Worm (Caenorhabditis elegans): ENCODE data around the gene Y44F5A.1.
A peak's percentile ranks its signal among the peaks of the same experiment; 100 is the strongest.

The Y44F5A.1 gene

ce11 chrIII:4240126-4240525, 7.3 kb downstream of the Y44F5A.1 start:
- TF ChIP-seq B0310.2 (tag; optimal IDR thresholded peaks at IDR 0.05) (no peak), hnd-1 (tag; optimal IDR thresholded peaks at IDR 0.05) (no peak), ceh-36 (tag; optimal IDR thresholded peaks at IDR 0.05) (no peak), sea-1 (GFP tag; conservative IDR thresholded peaks at IDR 0.05) (no peak), tra-4 (tag; optimal IDR thresholded peaks at IDR 0.05) (no peak), F13C5.2 (tag; optimal IDR thresholded peaks at IDR 0.05) (no peak), ets-7 (tag; optimal IDR thresholded peaks at IDR 0.05) (no peak), hmg-4 (GFP tag; optimal IDR thresholded peaks at IDR 0.05) (no peak), scrt-1 (GFP tag; IDR thresholded peaks at IDR 0.05) (no peak), ama-1 (optimal IDR thresholded peaks at IDR 0.05) (no peak), aly-1 (tag; optimal IDR thresholded peaks at IDR 0.05) (no peak), hmbx-1 (tag; optimal IDR thresholded peaks at IDR 0.05) (no peak)

- TF ChIP-seq flt-1 (GFP tag; IDR thresholded peaks at IDR 0.05) = no peak
- TF ChIP-seq hmg-4 (GFP tag; optimal IDR thresholded peaks at IDR 0.05) = peak; percentile 15
Observed at ce11 chrIII:4237660-4238059, 9.8 kb downstream of the Y44F5A.1 start.

ce11 chrIII:4236178-4236577, 11.3 kb downstream of the Y44F5A.1 start:
- TF ChIP-seq ceh-36 (tag; optimal IDR thresholded peaks at IDR 0.05) = no peak

DNA sequence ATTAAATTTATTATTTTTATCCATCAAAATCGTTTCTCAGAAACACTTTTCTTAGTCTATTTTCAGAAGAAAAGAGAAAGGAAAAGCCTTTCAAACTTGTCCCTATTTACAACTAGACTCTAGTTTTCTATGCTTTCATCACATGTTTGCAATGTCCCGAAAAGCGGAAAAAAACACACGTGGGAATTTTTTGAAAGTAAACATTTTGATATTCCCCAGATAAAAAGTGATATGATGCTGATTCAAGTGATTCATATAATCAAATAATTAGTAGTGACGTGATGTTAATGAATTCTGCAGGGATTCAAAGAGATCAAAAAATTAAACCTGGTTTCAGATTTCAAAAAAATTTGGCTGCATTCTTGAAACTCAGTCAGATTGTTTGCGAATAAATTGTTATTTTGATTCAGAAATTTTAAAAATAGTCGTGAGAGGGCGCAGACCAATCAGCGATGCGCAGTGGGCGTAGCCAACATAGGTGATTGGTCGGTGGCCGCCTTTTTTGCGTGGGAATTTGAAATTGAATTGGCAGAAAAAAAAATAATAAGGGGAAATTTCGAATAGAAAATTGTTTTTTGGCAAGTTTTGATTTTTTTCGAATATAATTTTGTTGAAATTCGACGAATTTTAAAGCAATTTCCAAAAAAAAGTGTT, 12.7 kb downstream of the Y44F5A.1 start:
- TF ChIP-seq B0310.2 (tag; optimal IDR thresholded peaks at IDR 0.05) (no peak), scrt-1 (GFP tag; IDR thresholded peaks at IDR 0.05) (no peak), tbx-11 (GFP tag; IDR thresholded peaks at IDR 0.05) (no peak), ceh-36 (tag; optimal IDR thresholded peaks at IDR 0.05) (no peak), hnd-1 (tag; optimal IDR thresholded peaks at IDR 0.05) (no peak), ceh-13 (GFP tag; optimal IDR thresholded peaks at IDR 0.05) (no peak), tra-4 (tag; optimal IDR thresholded peaks at IDR 0.05) (no peak), aly-1 (tag; optimal IDR thresholded peaks at IDR 0.05) (no peak), hmbx-1 (tag; optimal IDR thresholded peaks at IDR 0.05) (no peak), sea-1 (GFP tag; conservative IDR thresholded peaks at IDR 0.05) (no peak), pes-1 (GFP tag; IDR thresholded peaks at IDR 0.05) (no peak), ama-1 (optimal IDR thresholded peaks at IDR 0.05) (no peak), tbx-37 (GFP tag; conservative IDR thresholded peaks at IDR 0.05) (no peak), F13C5.2 (tag; optimal IDR thresholded peaks at IDR 0.05) (no peak)

DNA sequence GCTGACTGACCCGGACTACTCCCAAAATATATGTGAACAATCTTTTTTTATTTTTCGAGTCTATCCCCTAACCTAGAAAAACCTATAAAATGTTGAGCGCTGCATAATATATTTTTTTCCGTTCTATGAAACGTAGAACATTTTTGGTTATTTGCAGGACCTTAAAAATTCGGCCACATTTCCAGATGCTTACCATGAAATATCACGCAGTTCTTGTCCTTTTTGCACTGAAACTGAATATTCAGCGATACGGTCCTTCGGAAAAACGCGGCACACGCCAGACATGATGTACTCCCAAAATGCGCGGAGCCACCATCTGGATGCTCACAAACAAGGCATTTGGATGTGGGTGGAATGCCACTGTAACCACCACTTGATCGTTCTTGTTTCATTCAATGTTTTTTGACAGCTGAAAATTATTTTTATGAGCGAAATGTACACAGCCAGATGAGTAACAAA, 14.6 kb downstream of the Y44F5A.1 start, which contains the start of gene nhr-20:
Gene nhr-20 (minus strand): TSS at position 409 of the 459 bp plus-strand sequence.
- no peak for TF ChIP-seq F13C5.2 (tag; optimal IDR thresholded peaks at IDR 0.05)
- TF ChIP-seq ceh-13 (GFP tag; optimal IDR thresholded peaks at IDR 0.05) = no peak
- no peak for TF ChIP-seq hmg-4 (GFP tag; optimal IDR thresholded peaks at IDR 0.05)
- no peak for TF ChIP-seq scrt-1 (GFP tag; IDR thresholded peaks at IDR 0.05)
- TF ChIP-seq pes-1 (GFP tag; IDR thresholded peaks at IDR 0.05) = no peak
- no peak for TF ChIP-seq hnd-1 (tag; optimal IDR thresholded peaks at IDR 0.05)
- no peak for TF ChIP-seq ets-7 (tag; optimal IDR thresholded peaks at IDR 0.05)
- no peak for TF ChIP-seq sea-1 (GFP tag; conservative IDR thresholded peaks at IDR 0.05)
- TF ChIP-seq flt-1 (GFP tag; IDR thresholded peaks at IDR 0.05) = no peak
- TF ChIP-seq tbx-11 (GFP tag; IDR thresholded peaks at IDR 0.05) = no peak
- no peak for TF ChIP-seq hmbx-1 (tag; optimal IDR thresholded peaks at IDR 0.05)
- no peak for TF ChIP-seq ama-1 (optimal IDR thresholded peaks at IDR 0.05)
- no peak for TF ChIP-seq ceh-36 (tag; optimal IDR thresholded peaks at IDR 0.05)

DNA sequence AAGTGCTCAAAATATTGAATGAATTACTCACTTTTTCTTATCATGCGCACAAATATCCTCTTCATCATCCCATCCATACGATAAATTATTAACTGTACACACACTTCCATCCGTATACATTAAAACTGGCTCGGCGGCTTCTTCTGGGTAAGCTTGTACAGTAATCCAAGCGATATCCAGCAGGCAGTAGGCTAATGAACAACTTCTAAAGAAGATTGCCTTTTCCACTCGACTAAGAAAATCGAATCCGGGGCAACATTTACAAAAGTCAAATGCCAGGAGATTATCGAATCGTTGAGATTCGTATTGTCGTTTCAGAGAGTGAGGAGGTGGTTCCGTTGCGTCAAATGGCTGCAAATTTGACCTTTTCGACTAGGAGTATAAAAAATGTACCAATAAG, 16.1 kb downstream of the Y44F5A.1 start:
- no peak for TF ChIP-seq ceh-36 (tag; optimal IDR thresholded peaks at IDR 0.05)
- no peak for TF ChIP-seq ama-1 (optimal IDR thresholded peaks at IDR 0.05)
- TF ChIP-seq scrt-1 (GFP tag; IDR thresholded peaks at IDR 0.05) = no peak
- TF ChIP-seq B0310.2 (tag; optimal IDR thresholded peaks at IDR 0.05) = no peak

DNA sequence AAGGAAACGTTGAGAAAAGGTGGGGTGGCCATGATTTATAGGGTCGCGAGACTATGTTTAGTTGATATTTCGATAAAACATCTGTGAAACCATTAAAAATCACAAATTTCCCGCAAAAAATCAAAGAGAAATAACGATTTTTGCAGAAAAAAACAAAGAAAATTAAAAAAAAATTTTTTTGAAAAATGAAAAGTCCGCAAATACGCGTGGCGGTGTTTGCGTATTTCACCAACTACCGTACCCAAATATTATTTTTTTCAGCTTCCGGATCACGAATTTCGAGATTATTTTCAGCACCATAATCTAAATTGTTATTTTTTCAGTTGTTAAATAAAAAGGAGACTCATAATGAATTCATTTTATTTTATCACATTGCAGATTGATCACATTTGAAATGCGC, 17.4 kb downstream of the Y44F5A.1 start:
- TF ChIP-seq B0310.2 (tag; optimal IDR thresholded peaks at IDR 0.05) (no peak), tbx-37 (GFP tag; conservative IDR thresholded peaks at IDR 0.05) (no peak)

DNA sequence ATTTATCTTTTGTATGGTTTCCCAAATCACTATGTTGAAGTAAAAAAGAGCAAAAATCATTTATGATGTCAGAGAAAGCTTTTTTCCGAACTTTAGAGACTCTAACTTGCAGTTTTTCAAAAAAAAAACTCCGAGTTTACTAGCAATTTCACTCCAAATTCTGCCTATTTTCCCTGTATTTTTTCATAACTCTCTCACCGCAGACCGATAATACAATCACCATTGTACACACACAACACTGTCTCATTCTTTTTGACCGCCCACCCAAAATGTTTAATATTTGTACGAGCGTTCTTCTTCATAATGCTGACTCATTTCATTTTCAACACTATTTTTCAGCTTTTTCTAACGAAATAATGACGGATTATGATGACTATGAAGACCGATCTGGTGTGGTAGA, 18.6 kb downstream of the Y44F5A.1 start, which contains the start of gene F43C1.5:
Gene F43C1.5 (plus strand): TSS at position 301 of the 400 bp plus-strand sequence.
- no peak for TF ChIP-seq ets-7 (tag; optimal IDR thresholded peaks at IDR 0.05)
- no peak for TF ChIP-seq tra-4 (tag; optimal IDR thresholded peaks at IDR 0.05)
- no peak for TF ChIP-seq tbx-11 (GFP tag; IDR thresholded peaks at IDR 0.05)
- TF ChIP-seq tbx-37 (GFP tag; conservative IDR thresholded peaks at IDR 0.05) = no peak
- TF ChIP-seq ceh-13 (GFP tag; optimal IDR thresholded peaks at IDR 0.05) = no peak
- TF ChIP-seq hmbx-1 (tag; optimal IDR thresholded peaks at IDR 0.05) = no peak
- no peak for TF ChIP-seq B0310.2 (tag; optimal IDR thresholded peaks at IDR 0.05)
- no peak for TF ChIP-seq ceh-36 (tag; optimal IDR thresholded peaks at IDR 0.05)
- TF ChIP-seq scrt-1 (GFP tag; IDR thresholded peaks at IDR 0.05) = no peak
- no peak for TF ChIP-seq sea-1 (GFP tag; conservative IDR thresholded peaks at IDR 0.05)

DNA sequence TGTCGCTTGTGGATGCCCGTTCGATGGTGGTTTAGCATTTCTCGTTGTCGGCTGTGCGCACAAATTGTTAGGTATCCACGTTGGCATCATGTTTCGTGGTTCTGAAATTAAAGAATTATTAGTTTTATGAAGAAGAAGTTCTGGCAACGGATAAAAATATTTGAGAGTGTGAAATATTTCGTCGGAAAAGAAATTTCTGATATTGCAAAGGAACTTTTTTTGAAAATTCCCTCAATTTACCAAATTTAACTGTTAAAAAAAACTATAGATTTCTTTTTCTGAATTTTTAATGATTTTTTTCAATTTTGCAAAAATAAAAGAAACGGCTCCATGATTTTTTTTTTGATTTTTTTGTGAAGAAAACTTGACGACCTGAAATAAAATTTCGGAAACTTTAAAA, 19.5 kb downstream of the Y44F5A.1 start, which contains the start of gene mpk-1:
Gene mpk-1 (minus strand): TSS at position 101 of the 400 bp plus-strand sequence.
- TF ChIP-seq ceh-13 (GFP tag; optimal IDR thresholded peaks at IDR 0.05) = no peak
- no peak for TF ChIP-seq hmg-4 (GFP tag; optimal IDR thresholded peaks at IDR 0.05)
- TF ChIP-seq aly-1 (tag; optimal IDR thresholded peaks at IDR 0.05) = no peak
- TF ChIP-seq pes-1 (GFP tag; IDR thresholded peaks at IDR 0.05) = no peak
- TF ChIP-seq ets-7 (tag; optimal IDR thresholded peaks at IDR 0.05) = no peak
- no peak for TF ChIP-seq B0310.2 (tag; optimal IDR thresholded peaks at IDR 0.05)
- TF ChIP-seq tbx-11 (GFP tag; IDR thresholded peaks at IDR 0.05) = no peak
- no peak for TF ChIP-seq F13C5.2 (tag; optimal IDR thresholded peaks at IDR 0.05)
- TF ChIP-seq hnd-1 (tag; optimal IDR thresholded peaks at IDR 0.05) = no peak
- no peak for TF ChIP-seq hmbx-1 (tag; optimal IDR thresholded peaks at IDR 0.05)
- no peak for TF ChIP-seq ceh-36 (tag; optimal IDR thresholded peaks at IDR 0.05)
- TF ChIP-seq flt-1 (GFP tag; IDR thresholded peaks at IDR 0.05) = no peak
